Fruit fly (Drosophila melanogaster): ENCODE data around the gene CG13857.

The CG13857 gene

dm6 chr3R:22410537-22411360 is 16.8 kb upstream of the CG13857 start, which contains the start of the genes CG13850 and lqfR (continued):
- TF ChIP-seq CG10462 (GFP tag; optimal IDR thresholded peaks at IDR 0.05) (peak; percentile 58), al (GFP tag; IDR thresholded peaks at IDR 0.05) (peak; percentile 60; the same call in 1 of the 2 replicates), ERR (GFP tag; optimal IDR thresholded peaks at IDR 0.05) (peak; percentile 31), crol (GFP tag; IDR thresholded peaks at IDR 0.05) (no peak), HHEX (GFP tag; optimal IDR thresholded peaks at IDR 0.05) (peak; percentile 56), crp (GFP tag; optimal IDR thresholded peaks at IDR 0.05) (peak; percentile 21 to 84), ham (GFP tag; IDR thresholded peaks at IDR 0.05) (no peak), CG33557 (GFP tag; optimal IDR thresholded peaks at IDR 0.05) (peak; percentile 64), Usf (GFP tag; optimal IDR thresholded peaks at IDR 0.05) (peak; percentile 73), ato (GFP tag; IDR thresholded peaks at IDR 0.05; ENCODE audit: partially characterized antibody) (no peak), CG4404 (GFP tag; IDR thresholded peaks at IDR 0.05) (peak; percentile 66; the same call in 1 of the 2 replicates), Deaf1 (tag; optimal IDR thresholded peaks at IDR 0.05) (no peak), dm (GFP tag; optimal IDR thresholded peaks at IDR 0.05) (peak; percentile 80), Vsx1 (GFP tag; optimal IDR thresholded peaks at IDR 0.05) (peak; percentile 87), CG18764 (GFP tag; optimal IDR thresholded peaks at IDR 0.05) (peak; percentile 66), ase (GFP tag; IDR thresholded peaks at IDR 0.05) (0 out of 3 replicates have a peak, but pooled peaks have one; percentile 39), CG3995 (GFP tag; optimal IDR thresholded peaks at IDR 0.05) (peak; percentile 69), lola (GFP tag; optimal IDR thresholded peaks at IDR 0.05) (peak in 1 of 3 experiments; percentile 73), zen2 (GFP tag; IDR thresholded peaks at IDR 0.05; ENCODE audit: partially characterized antibody) (no peak), CG3838 (GFP tag; optimal IDR thresholded peaks at IDR 0.05) (peak; percentile 21), TFAM (GFP tag; optimal IDR thresholded peaks at IDR 0.05) (no peak), sob (GFP tag; IDR thresholded peaks at IDR 0.05) (peak; percentile 82), Pdp1 (GFP tag; optimal IDR thresholded peaks at IDR 0.05) (peak; percentile 80 to 90), CG10209 (GFP tag; optimal IDR thresholded peaks at IDR 0.05) (peak; percentile 80), prd (optimal IDR thresholded peaks at IDR 0.05) (no peak), prd (GFP tag; IDR thresholded peaks at IDR 0.05) (peak; percentile 60; the same call in 2 of the 3 replicates), chinmo (GFP tag; IDR thresholded peaks at IDR 0.05; ENCODE audit: partially characterized antibody) (no peak), H2.0 (GFP tag; IDR thresholded peaks at IDR 0.05) (no peak; the same call in none of the 2 replicates), tgo (GFP tag; IDR thresholded peaks at IDR 0.05) (peak; percentile 57; the same call in 2 of the 3 replicates), CG31224 (GFP tag; IDR thresholded peaks at IDR 0.05) (peak; percentile 41; the same call in 1 of the 2 replicates), CG10321 (GFP tag; IDR thresholded peaks at IDR 0.05) (0 out of 2 replicates have a peak, but pooled peaks have one; percentile 4), Hsf (GFP tag; optimal IDR thresholded peaks at IDR 0.05) (peak; percentile 80), CG12236 (GFP tag; optimal IDR thresholded peaks at IDR 0.05) (peak; percentile 26), CG7357 (GFP tag; IDR thresholded peaks at IDR 0.05) (0 out of 3 replicates have a peak, but pooled peaks have one; percentile 7), CG7556 (GFP tag; optimal IDR thresholded peaks at IDR 0.05) (peak; percentile 81), row (GFP tag; IDR thresholded peaks at IDR 0.05) (peak; percentile 90), Abd-B (GFP tag; optimal IDR thresholded peaks at IDR 0.05) (peak; percentile 79), Dll (GFP tag; IDR thresholded peaks at IDR 0.05; ENCODE audit: partially characterized antibody) (no peak), CG17186 (GFP tag; optimal IDR thresholded peaks at IDR 0.05) (peak; percentile 41), CG6175 (GFP tag; IDR thresholded peaks at IDR 0.05) (no peak), CG4730 (GFP tag; IDR thresholded peaks at IDR 0.05) (no peak), bcd (GFP tag; optimal IDR thresholded peaks at IDR 0.05) (peak; percentile 84), da (GFP tag; optimal IDR thresholded peaks at IDR 0.05) (peak; percentile 47), CG12219 (GFP tag; optimal IDR thresholded peaks at IDR 0.05) (no peak), CG32772 (GFP tag; IDR thresholded peaks at IDR 0.05) (no peak), slp2 (GFP tag; optimal IDR thresholded peaks at IDR 0.05) (peak; percentile 72), so (GFP tag; IDR thresholded peaks at IDR 0.05) (no peak), YL-1 (GFP tag; optimal IDR thresholded peaks at IDR 0.05) (peak; percentile 71)
